Fruit fly (Drosophila melanogaster): ENCODE data around the gene CG11034.

dm6 chr2L:5795192-5795591 lies 10.0 kb upstream of the CG11034 start:
- no peak for TF ChIP-seq Hr78 (GFP tag; optimal IDR thresholded peaks at IDR 0.05)
- no peak for TF ChIP-seq woc (GFP tag; optimal IDR thresholded peaks at IDR 0.05)
- no peak for TF ChIP-seq psq (GFP tag; optimal IDR thresholded peaks at IDR 0.05)
- no peak for TF ChIP-seq h (GFP tag; optimal IDR thresholded peaks at IDR 0.05)
